Worm (Caenorhabditis elegans) whole organism, midembryonic: ENCODE data around the gene cfz-2.

Experiments
- T22C8.4 ChIP-seq: fragments of 200-800 bp; sonication (Bioruptor generic); IDR thresholded peaks from 2 replicates; pipeline ENCODE4 v1.3.6; 2022; ENCODE audit warnings: missing genetic modification characterization, missing compliant biosample characterization
- cog-1 ChIP-seq: sonication (generic microtip); optimal IDR thresholded peaks from 2 replicates; lab custom pipeline; 2016; ENCODE audit warnings: missing genetic modification characterization, missing compliant biosample characterization
- flt-1 ChIP-seq: fragments of 200-800 bp; sonication (Bioruptor generic); IDR thresholded peaks from 2 replicates; pipeline ENCODE4 v1.3.6; 2022; ENCODE audit warnings: missing genetic modification characterization, missing compliant biosample characterization
- klf-2 ChIP-seq: fragments of 200-800 bp; sonication (Bioruptor generic); conservative IDR thresholded peaks from 2 replicates; pipeline ENCODE4 v1.3.6; 2022; ENCODE audit warnings: missing genetic modification reagents, missing genetic modification characterization, missing compliant biosample characterization
- med-1 ChIP-seq: sonication (generic microtip); optimal IDR thresholded peaks from 2 replicates; lab custom pipeline; 2017; ENCODE audit warnings: missing genetic modification characterization, mild to moderate bottlenecking, missing compliant biosample characterization, antibody characterized with exemption, missing genetic modification reagents; ENCODE audit not compliant: insufficient read depth
- ref-1 ChIP-seq: fragments of 200-800 bp; sonication (Bioruptor generic); conservative IDR thresholded peaks from 2 replicates; pipeline ENCODE4 v1.3.6; 2022; ENCODE audit warnings: missing genetic modification reagents, missing genetic modification characterization, missing compliant biosample characterization
- tab-1 ChIP-seq: fragments of 200-800 bp; sonication (Bioruptor generic); IDR thresholded peaks from 2 replicates; pipeline ENCODE4 v1.3.6; 2022; ENCODE audit warnings: missing genetic modification characterization, missing compliant biosample characterization
- ztf-23 ChIP-seq: fragments of 200-800 bp; sonication (Bioruptor generic); IDR thresholded peaks from 2 replicates; pipeline ENCODE4 v1.3.6; 2022; ENCODE audit warnings: missing genetic modification reagents, missing genetic modification characterization, missing compliant biosample characterization
- ztf-29 ChIP-seq: fragments of 200-800 bp; sonication (Bioruptor generic); IDR thresholded peaks from 2 replicates; pipeline ENCODE4 v1.3.6; 2022; ENCODE audit warnings: missing genetic modification reagents, missing genetic modification characterization, missing compliant biosample characterization

cfz-2 gene

ce11 chrV:3449810-3450209 lies 5.1 kb upstream of the cfz-2 start:
- TF ChIP-seq med-1 (GFP tag; lab: Kevin White, UChicago) (no peak), ref-1 (GFP tag; lab: Robert Waterston, UW) (no peak), klf-2 (GFP tag; lab: Robert Waterston, UW) (no peak), tab-1 (GFP tag; lab: Robert Waterston, UW) (no peak)

DNA sequence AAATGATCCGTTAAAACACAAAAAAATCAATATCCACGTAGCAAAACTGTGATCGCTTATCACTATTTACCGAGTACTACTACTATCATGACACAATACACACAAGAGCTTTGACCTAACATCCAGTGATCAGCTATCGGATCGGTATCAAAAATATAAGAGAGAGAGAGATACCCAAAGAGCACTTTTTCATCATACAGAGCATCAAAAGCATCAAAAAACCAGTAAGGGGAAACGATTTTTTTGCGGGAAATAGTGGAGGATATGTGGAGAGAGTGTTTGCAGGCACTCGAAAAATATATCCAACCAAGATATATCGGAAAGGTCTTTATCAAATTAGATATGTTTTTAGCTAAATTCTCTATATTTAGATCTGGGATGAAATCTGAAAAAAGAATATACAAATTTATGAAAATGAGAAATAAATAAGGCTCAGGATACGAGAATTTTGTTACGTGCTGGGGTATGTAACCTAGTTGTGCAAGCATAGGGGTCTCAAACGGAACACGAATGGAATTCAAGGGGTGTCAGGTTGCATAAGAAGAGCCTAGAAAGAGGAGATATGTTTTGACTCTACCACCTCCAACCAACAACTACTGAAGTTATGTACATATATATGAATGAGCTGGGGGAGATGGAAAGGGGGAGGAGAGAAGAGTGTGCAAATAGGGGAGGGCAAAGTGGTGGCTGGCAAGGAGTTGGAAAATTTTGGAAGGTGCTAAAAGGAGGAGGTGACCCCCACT lies 584 bp upstream of the cfz-2 start:
- TF ChIP-seq flt-1 (GFP tag; lab: Robert Waterston, UW) (no peak), med-1 (GFP tag; lab: Kevin White, UChicago) (no peak), ref-1 (GFP tag; lab: Robert Waterston, UW) (no peak), ztf-29 (GFP tag; lab: Robert Waterston, UW) (no peak), T22C8.4 (GFP tag; lab: Robert Waterston, UW) (no peak), tab-1 (GFP tag; lab: Robert Waterston, UW) (no peak), klf-2 (GFP tag; lab: Robert Waterston, UW) (no peak), cog-1 (tag; lab: Kevin White, UChicago) (no peak), ztf-23 (no peak)

DNA sequence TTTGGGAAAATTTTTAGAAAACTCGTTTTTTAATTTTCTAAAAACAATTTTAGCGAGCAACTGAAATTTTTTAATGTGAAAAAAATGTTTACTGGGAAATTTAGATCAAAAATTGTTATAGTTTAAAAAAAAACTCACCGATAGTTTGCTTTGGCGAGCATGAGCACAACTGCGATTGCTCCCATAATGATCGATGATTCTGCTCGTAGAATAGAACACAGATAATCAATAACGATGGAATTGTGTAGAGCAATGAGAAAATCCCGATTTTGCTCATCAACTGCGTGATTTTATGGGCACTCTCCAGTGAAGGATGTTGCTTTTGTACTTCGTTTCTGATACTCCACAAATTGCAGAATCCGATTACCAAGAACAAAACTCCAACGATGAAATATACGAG lies 2.1 kb downstream of the cfz-2 start:
- TF ChIP-seq tab-1 (GFP tag; lab: Robert Waterston, UW) (no peak), ztf-29 (GFP tag; lab: Robert Waterston, UW) (no peak), cog-1 (tag; lab: Kevin White, UChicago) (no peak), flt-1 (GFP tag; lab: Robert Waterston, UW) (no peak), ztf-23 (no peak), ref-1 (GFP tag; lab: Robert Waterston, UW) (no peak), klf-2 (GFP tag; lab: Robert Waterston, UW) (no peak), med-1 (GFP tag; lab: Kevin White, UChicago) (no peak), T22C8.4 (GFP tag; lab: Robert Waterston, UW) (no peak)

ce11 chrV:3431535-3431990 lies 13.1 kb downstream of the cfz-2 start, which contains the start of the genes T20D4.19 and srj-9:
T20D4.19 (minus strand) TSS chrV:3431635.
srj-9 (plus strand) TSS chrV:3431940.
- TF ChIP-seq cog-1 (tag; lab: Kevin White, UChicago), result no peak
- no peak for TF ChIP-seq tab-1 (GFP tag; lab: Robert Waterston, UW)
- TF ChIP-seq ztf-29 (GFP tag; lab: Robert Waterston, UW), result no peak
- TF ChIP-seq klf-2 (GFP tag; lab: Robert Waterston, UW), result no peak
- no peak for TF ChIP-seq T22C8.4 (GFP tag; lab: Robert Waterston, UW)

ce11 chrV:3428697-3429096 lies 16.0 kb downstream of the cfz-2 start, which contains the start of gene srab-20:
srab-20 (plus strand) TSS chrV:3428997.
- TF ChIP-seq klf-2 (GFP tag; lab: Robert Waterston, UW) (no peak), cog-1 (tag; lab: Kevin White, UChicago) (no peak), ztf-29 (GFP tag; lab: Robert Waterston, UW) (no peak), ztf-23 (no peak), med-1 (GFP tag; lab: Kevin White, UChicago) (no peak), tab-1 (GFP tag; lab: Robert Waterston, UW) (no peak), flt-1 (GFP tag; lab: Robert Waterston, UW) (no peak), T22C8.4 (GFP tag; lab: Robert Waterston, UW) (no peak), ref-1 (GFP tag; lab: Robert Waterston, UW) (no peak)

DNA sequence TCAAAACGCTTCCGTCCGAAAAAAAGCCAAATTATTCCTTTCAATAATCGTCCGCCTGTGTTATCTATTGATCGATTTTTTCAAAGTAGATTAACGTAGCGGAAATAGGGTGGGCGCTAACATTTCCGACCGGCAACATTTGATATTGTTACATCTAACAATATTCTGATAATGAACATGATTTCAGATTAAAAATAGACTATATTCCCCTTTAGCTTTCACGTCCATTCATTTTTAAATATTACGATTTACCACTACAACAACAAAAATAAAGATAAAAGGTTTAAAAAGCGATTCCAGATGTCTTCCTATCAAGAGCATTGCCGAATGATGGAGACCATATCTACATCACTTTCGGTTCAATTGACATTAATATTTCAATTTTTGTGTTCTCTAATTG lies 18.6 kb downstream of the cfz-2 start, which contains the start of gene srab-22:
srab-22 (plus strand) TSS at position 301 of the 400 bp plus-strand sequence.
- TF ChIP-seq flt-1 (GFP tag; lab: Robert Waterston, UW), result no peak

- TF ChIP-seq klf-2 (GFP tag; lab: Robert Waterston, UW), result no peak
- no peak for TF ChIP-seq T22C8.4 (GFP tag; lab: Robert Waterston, UW)
- TF ChIP-seq ztf-23, result no peak
- no peak for TF ChIP-seq med-1 (GFP tag; lab: Kevin White, UChicago)
- no peak for TF ChIP-seq cog-1 (tag; lab: Kevin White, UChicago)
- TF ChIP-seq tab-1 (GFP tag; lab: Robert Waterston, UW), result no peak
- TF ChIP-seq ref-1 (GFP tag; lab: Robert Waterston, UW), result no peak
- TF ChIP-seq ztf-29 (GFP tag; lab: Robert Waterston, UW), result no peak
- no peak for TF ChIP-seq flt-1 (GFP tag; lab: Robert Waterston, UW)
Measured at ce11 chrV:3424341-3424740, 20.3 kb downstream of the cfz-2 start, which contains the start of gene srab-21. srab-21 (minus strand) TSS chrV:3424441.

DNA sequence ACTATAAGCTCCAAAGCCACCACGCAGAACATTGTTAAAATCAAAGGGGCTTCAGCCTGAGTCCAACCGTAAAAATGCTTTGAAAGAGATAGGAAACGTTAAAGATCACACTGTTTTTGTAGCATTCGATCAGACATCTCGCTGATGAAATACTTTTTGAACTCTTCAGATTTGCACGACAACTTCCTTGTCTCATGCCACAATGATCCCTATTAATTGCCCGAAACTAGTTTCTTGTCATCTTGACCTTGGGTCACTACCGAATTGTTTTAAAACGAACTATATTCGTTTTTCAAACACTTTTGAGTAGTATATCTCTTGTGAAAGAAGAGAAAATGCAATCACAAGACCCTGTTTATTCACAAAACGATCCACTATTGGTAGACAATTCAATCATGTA lies 26.7 kb downstream of the cfz-2 start, which contains the start of gene T20D4.3:
T20D4.3 (plus strand) TSS at position 301 of the 400 bp plus-strand sequence.
- TF ChIP-seq ztf-29 (GFP tag; lab: Robert Waterston, UW) (no peak), cog-1 (tag; lab: Kevin White, UChicago) (no peak), klf-2 (GFP tag; lab: Robert Waterston, UW) (no peak), flt-1 (GFP tag; lab: Robert Waterston, UW) (no peak), ztf-23 (no peak), T22C8.4 (GFP tag; lab: Robert Waterston, UW) (no peak), ref-1 (GFP tag; lab: Robert Waterston, UW) (no peak), med-1 (GFP tag; lab: Kevin White, UChicago) (no peak), tab-1 (GFP tag; lab: Robert Waterston, UW) (no peak)

ce11 chrV:3413010-3413409 lies 31.7 kb downstream of the cfz-2 start, which contains the start of gene txt-11:
txt-11 (plus strand) TSS chrV:3413310.
- TF ChIP-seq tab-1 (GFP tag; lab: Robert Waterston, UW) (no peak), klf-2 (GFP tag; lab: Robert Waterston, UW) (no peak), flt-1 (GFP tag; lab: Robert Waterston, UW) (no peak), ztf-29 (GFP tag; lab: Robert Waterston, UW) (no peak), cog-1 (tag; lab: Kevin White, UChicago) (no peak), ref-1 (GFP tag; lab: Robert Waterston, UW) (no peak), ztf-23 (no peak), T22C8.4 (GFP tag; lab: Robert Waterston, UW) (no peak), med-1 (GFP tag; lab: Kevin White, UChicago) (no peak)
